Fruit fly (Drosophila melanogaster) whole organism, adult: ENCODE data around the gene CG13659.

Experiments used
- CG12768 ChIP-seq: fragments of 200-800 bp; sonication (Bioruptor generic); optimal IDR thresholded peaks from 2 replicates; lab custom pipeline; 2017; ENCODE audit warnings: missing biosample characterization, missing genetic modification characterization, mild to moderate bottlenecking, moderate library complexity, missing genetic modification reagents
- CG1620 ChIP-seq: fragments of 200-800 bp; sonication (Bioruptor generic); optimal IDR thresholded peaks from 2 replicates; lab custom pipeline; 2016; ENCODE audit warnings: missing biosample characterization, missing genetic modification characterization
- CG5204 ChIP-seq: fragments of 200-800 bp; sonication (Bioruptor generic); optimal IDR thresholded peaks from 2 replicates; lab custom pipeline; 2016; ENCODE audit warnings: missing biosample characterization, missing genetic modification characterization
- cic ChIP-seq: fragments of 200-800 bp; sonication (Bioruptor generic); optimal IDR thresholded peaks from 2 replicates; lab custom pipeline; 2017; ENCODE audit warnings: missing biosample characterization, mild to moderate bottlenecking, missing genetic modification characterization, moderate library complexity
- pad ChIP-seq: fragments of 200-800 bp; sonication (Bioruptor generic); optimal IDR thresholded peaks from 3 replicates; lab custom pipeline; 2017; ENCODE audit warnings: missing biosample characterization, missing genetic modification characterization, mild to moderate bottlenecking, moderate library complexity, missing genetic modification reagents

DNA sequence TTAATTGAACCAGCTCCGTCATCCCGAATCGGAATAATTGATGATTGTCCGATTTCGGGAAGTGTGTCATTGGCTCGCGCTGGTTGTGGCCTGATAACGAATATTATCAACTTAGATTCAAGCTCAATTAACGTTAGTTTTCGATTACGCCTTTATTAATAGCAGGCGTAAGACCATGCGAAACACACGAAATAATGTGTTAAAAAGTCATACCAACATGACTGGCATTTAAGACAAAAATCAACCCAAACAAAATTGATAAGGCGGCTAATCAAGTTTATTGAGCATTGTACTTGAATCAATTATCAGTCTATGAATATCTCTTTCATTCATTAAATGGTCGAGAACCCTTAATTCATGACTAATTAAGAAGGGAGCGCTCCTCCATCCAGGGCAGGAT is 8.5 kb downstream of the CG13659 start:
- TF ChIP-seq CG5204 (GFP tag; lab: Kevin White, UChicago) = no peak
- TF ChIP-seq pad (GFP tag; lab: Kevin White, UChicago) = no peak
- TF ChIP-seq CG1620 (GFP tag; lab: Kevin White, UChicago) = no peak
- peak; percentile 5 for TF ChIP-seq cic (GFP tag; lab: Kevin White, UChicago)
- no peak for TF ChIP-seq CG12768
